Worm (Caenorhabditis elegans) whole organism, dauer: ENCODE results near the gene F59A7.5.

Source experiments
- unc-62 ChIP-seq: sonication (generic microtip); optimal IDR thresholded peaks from 2 replicates; lab custom pipeline; 2017; ENCODE audit warnings: missing biosample characterization, missing genetic modification reagents, missing genetic modification characterization

The F59A7.5 gene

ce11 chrV:2022374-2022773 lies at the start of gene F59A7.5:
Gene F59A7.5, plus strand, starts transcription at chrV:2022674.
- TF ChIP-seq unc-62 (GFP tag; lab: Kevin White, UChicago) = no peak

- TF ChIP-seq unc-62 (GFP tag; lab: Kevin White, UChicago) = no peak
These were observed 47.4 kb upstream of the F59A7.5 start, which contains the start of gene fbxa-201 for ce11 chrV:1975049-1975448. Gene fbxa-201, plus strand, starts transcription at chrV:1975349.

ce11 chrV:1978968-1979367 lies 43.5 kb upstream of the F59A7.5 start, which contains the start of gene T08B1.4:
Gene T08B1.4, plus strand, starts transcription at chrV:1979268.
- no peak for TF ChIP-seq unc-62 (GFP tag; lab: Kevin White, UChicago)

- TF ChIP-seq unc-62 (GFP tag; lab: Kevin White, UChicago) = no peak
These were observed 35.5 kb upstream of the F59A7.5 start, which contains the start of gene T08B1.1 for ce11 chrV:1986954-1987353. Gene T08B1.1, minus strand, starts transcription at chrV:1987045.

ce11 chrV:1989220-1989619 lies 33.3 kb upstream of the F59A7.5 start:
- no peak for TF ChIP-seq unc-62 (GFP tag; lab: Kevin White, UChicago)

- no peak for TF ChIP-seq unc-62 (GFP tag; lab: Kevin White, UChicago)
These were observed 31.1 kb upstream of the F59A7.5 start for ce11 chrV:1991381-1991780.

- TF ChIP-seq unc-62 (GFP tag; lab: Kevin White, UChicago) = no peak
These were observed 29.9 kb upstream of the F59A7.5 start, which contains the start of gene tnt-4 for ce11 chrV:1992515-1992968. Gene tnt-4, minus strand, starts transcription at chrV:1992918.

ce11 chrV:1998358-1998757 lies 24.1 kb upstream of the F59A7.5 start:
- no peak for TF ChIP-seq unc-62 (GFP tag; lab: Kevin White, UChicago)

- TF ChIP-seq unc-62 (GFP tag; lab: Kevin White, UChicago) = no peak
These were observed 22.9 kb upstream of the F59A7.5 start, which contains the start of gene alh-5 for ce11 chrV:1999531-2000094. Gene alh-5, minus strand, starts transcription at chrV:1999581.

ce11 chrV:2004229-2004628 lies 18.2 kb upstream of the F59A7.5 start, which contains the start of gene clec-206:
Gene clec-206, minus strand, starts transcription at chrV:2004329.
- no peak for TF ChIP-seq unc-62 (GFP tag; lab: Kevin White, UChicago)

ce11 chrV:2004659-2005058 lies 17.8 kb upstream of the F59A7.5 start, which contains the start of gene cysl-4:
Gene cysl-4, plus strand, starts transcription at chrV:2004959.
- no peak for TF ChIP-seq unc-62 (GFP tag; lab: Kevin White, UChicago)

ce11 chrV:2008412-2008811 lies 14.1 kb upstream of the F59A7.5 start:
- no peak for TF ChIP-seq unc-62 (GFP tag; lab: Kevin White, UChicago)

ce11 chrV:2011777-2012176 lies 10.7 kb upstream of the F59A7.5 start, which contains the start of gene F59A7.7:
Gene F59A7.7, plus strand, starts transcription at chrV:2012077.
- TF ChIP-seq unc-62 (GFP tag; lab: Kevin White, UChicago) = no peak

ce11 chrV:2013824-2014223 lies 8.7 kb upstream of the F59A7.5 start, which contains the start of gene F59A7.11:
Gene F59A7.11, minus strand, starts transcription at chrV:2013924.
- TF ChIP-seq unc-62 (GFP tag; lab: Kevin White, UChicago) = no peak

- no peak for TF ChIP-seq unc-62 (GFP tag; lab: Kevin White, UChicago)
These were observed 6.0 kb upstream of the F59A7.5 start, which contains the start of gene F59A7.2 for ce11 chrV:2016428-2016827. Gene F59A7.2, minus strand, starts transcription at chrV:2016528.

ce11 chrV:2018689-2019088 lies 3.8 kb upstream of the F59A7.5 start, which contains the start of gene F59A7.14:
Gene F59A7.14, plus strand, starts transcription at chrV:2018989.
- TF ChIP-seq unc-62 (GFP tag; lab: Kevin White, UChicago) = no peak

- no peak for TF ChIP-seq unc-62 (GFP tag; lab: Kevin White, UChicago)
These were observed 1.2 kb upstream of the F59A7.5 start for ce11 chrV:2021283-2021682.
